Worm (Caenorhabditis elegans): Measurements from ENCODE around the gene Y50D4A.1.
A peak's percentile ranks its signal among the peaks of the same experiment; 100 is the strongest.

Gene Y50D4A.1

DNA sequence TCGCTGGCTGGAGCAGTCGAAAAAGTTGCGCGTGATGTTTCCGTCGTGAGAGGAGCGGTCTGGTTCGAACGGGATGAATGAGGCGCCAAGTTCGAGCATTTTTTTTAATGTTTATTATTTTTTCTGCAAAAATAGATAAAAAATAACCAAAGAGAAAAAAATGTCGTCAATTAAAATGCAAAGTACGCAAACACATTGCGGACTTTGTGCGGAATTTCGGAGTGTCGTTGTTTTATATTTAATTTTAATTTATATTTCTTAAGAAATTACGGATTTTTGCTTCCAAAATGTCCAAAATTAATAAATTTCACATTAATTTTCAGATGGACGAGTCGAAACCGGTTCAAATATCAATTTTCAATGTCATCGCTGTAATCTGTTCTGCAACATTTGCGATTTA lies 11.7 kb upstream of the Y50D4A.1 start, which contains the start of the genes wrb-1 and Y50D4A.4 (continued):
- TF ChIP-seq xbp-1 (tag; optimal IDR thresholded peaks at IDR 0.05) (peak; percentile 85), tbx-2 (tag; optimal IDR thresholded peaks at IDR 0.05) (peak; percentile 75), egl-13 (tag; optimal IDR thresholded peaks at IDR 0.05) (peak; percentile 64), C16A3.4 (tag; optimal IDR thresholded peaks at IDR 0.05) (peak; percentile 69), unc-86 (tag; optimal IDR thresholded peaks at IDR 0.05) (peak; percentile 49), elt-2 (tag; optimal IDR thresholded peaks at IDR 0.05) (no peak), swsn-7 (tag; optimal IDR thresholded peaks at IDR 0.05) (peak; percentile 82), lin-14 (GFP tag; optimal IDR thresholded peaks at IDR 0.05) (no peak), ceh-82 (tag; optimal IDR thresholded peaks at IDR 0.05) (peak; percentile 52 to 71 (median 70)), aly-2 (tag; optimal IDR thresholded peaks at IDR 0.05) (peak; percentile 10), nhr-19 (GFP tag; conservative IDR thresholded peaks at IDR 0.05) (peak; percentile 69), ces-1 (GFP tag; optimal IDR thresholded peaks at IDR 0.05) (no peak), pqm-1 (tag; optimal IDR thresholded peaks at IDR 0.05) (no peak), irx-1 (tag; optimal IDR thresholded peaks at IDR 0.05) (peak; percentile 56), C04F5.9 (tag; optimal IDR thresholded peaks at IDR 0.05) (peak; percentile 37), alr-1 (tag; optimal IDR thresholded peaks at IDR 0.05; ENCODE audit: borderline replicate concordance) (no peak), sptf-1 (tag; optimal IDR thresholded peaks at IDR 0.05) (no peak), nhr-47 (tag; optimal IDR thresholded peaks at IDR 0.05) (peak; percentile 83), nhr-85 (tag) (no peak), efl-3 (GFP tag; optimal IDR thresholded peaks at IDR 0.05) (no peak), jun-1 (tag; optimal IDR thresholded peaks at IDR 0.05) (peak; percentile 5), efl-1 (optimal IDR thresholded peaks at IDR 0.05) (peak; percentile 57 to 79), efl-1 (GFP tag; optimal IDR thresholded peaks at IDR 0.05 in 1 of 2) (peak; percentile 81 to 96)

- TF ChIP-seq dpl-1 (GFP tag; optimal IDR thresholded peaks at IDR 0.05) (peak; percentile 45 to 84 (median 78)), nhr-71 (tag; optimal IDR thresholded peaks at IDR 0.05) (peak; percentile 74), fkh-8 (tag; optimal IDR thresholded peaks at IDR 0.05) (peak; percentile 53), lsy-2 (tag; optimal IDR thresholded peaks at IDR 0.05) (peak; percentile 33 to 60), dsc-1 (tag; optimal IDR thresholded peaks at IDR 0.05) (peak; percentile 38), C16A3.4 (tag; optimal IDR thresholded peaks at IDR 0.05) (peak; percentile 35), mab-9 (GFP tag; IDR thresholded peaks at IDR 0.05) (0 out of 2 replicates have a peak, but pooled peaks have one; percentile 15), lin-35 (GFP tag; optimal IDR thresholded peaks at IDR 0.05) (peak; percentile 80 to 88), swsn-7 (tag; optimal IDR thresholded peaks at IDR 0.05) (peak; percentile 52), nhr-85 (tag) (peak; percentile 71), ceh-82 (tag; optimal IDR thresholded peaks at IDR 0.05) (peak in 2 of 3 experiments; percentile 8 to 28), efl-1 (optimal IDR thresholded peaks at IDR 0.05) (peak; percentile 83 to 90), efl-1 (GFP tag; optimal IDR thresholded peaks at IDR 0.05 in 1 of 2) (peak; percentile 79 to 97), lin-14 (GFP tag; optimal IDR thresholded peaks at IDR 0.05) (peak; percentile 77), unc-86 (tag; optimal IDR thresholded peaks at IDR 0.05) (peak; percentile 61), xbp-1 (tag; optimal IDR thresholded peaks at IDR 0.05) (peak; percentile 34), egl-13 (tag; optimal IDR thresholded peaks at IDR 0.05) (peak; percentile 38), tbx-2 (tag; optimal IDR thresholded peaks at IDR 0.05) (peak; percentile 59), pax-3 (tag; optimal IDR thresholded peaks at IDR 0.05) (peak; percentile 35), F16B12.6 (tag; optimal IDR thresholded peaks at IDR 0.05) (peak; percentile 34), nhr-19 (GFP tag; conservative IDR thresholded peaks at IDR 0.05) (peak; percentile 53), nhr-90 (tag; optimal IDR thresholded peaks at IDR 0.05; ENCODE audit: poor library complexity) (peak; percentile 50), nhr-47 (tag; optimal IDR thresholded peaks at IDR 0.05) (peak; percentile 71), unc-98 (GFP tag; IDR thresholded peaks at IDR 0.05) (peak; percentile 24; the same call in 1 of the 2 replicates), ceh-88 (GFP tag; IDR thresholded peaks at IDR 0.05) (peak; percentile 37; the same call in 1 of the 2 replicates), isw-1 (GFP tag; IDR thresholded peaks at IDR 0.05) (peak; percentile 42), rnt-1 (tag; optimal IDR thresholded peaks at IDR 0.05) (peak; percentile 70), snu-23 (GFP tag; optimal IDR thresholded peaks at IDR 0.05) (peak; percentile 60), ztf-11 (tag; optimal IDR thresholded peaks at IDR 0.05) (peak in 1 of 2 experiments; percentile 72), nhr-20 (tag; optimal IDR thresholded peaks at IDR 0.05) (peak; percentile 45)
These were observed 10.5 kb upstream of the Y50D4A.1 start for ce11 chrV:1197064-1197724.
